Worm (Caenorhabditis elegans) whole organism, L4/young adult: ENCODE results near the gene glo-3.

ENCODE experiments used
- W03F9.2 ChIP-seq: fragments of 150-350 bp; optimal IDR thresholded peaks from 2 replicates; lab custom pipeline; 2014; ENCODE audit warnings: missing biosample characterization, missing genetic modification characterization
- him-1 ChIP-seq: sonication (generic microtip); optimal IDR thresholded peaks from 2 replicates; lab custom pipeline; 2016; ENCODE audit warnings: missing genotype, missing genetic modification reagents, missing genetic modification characterization, missing compliant biosample characterization

DNA sequence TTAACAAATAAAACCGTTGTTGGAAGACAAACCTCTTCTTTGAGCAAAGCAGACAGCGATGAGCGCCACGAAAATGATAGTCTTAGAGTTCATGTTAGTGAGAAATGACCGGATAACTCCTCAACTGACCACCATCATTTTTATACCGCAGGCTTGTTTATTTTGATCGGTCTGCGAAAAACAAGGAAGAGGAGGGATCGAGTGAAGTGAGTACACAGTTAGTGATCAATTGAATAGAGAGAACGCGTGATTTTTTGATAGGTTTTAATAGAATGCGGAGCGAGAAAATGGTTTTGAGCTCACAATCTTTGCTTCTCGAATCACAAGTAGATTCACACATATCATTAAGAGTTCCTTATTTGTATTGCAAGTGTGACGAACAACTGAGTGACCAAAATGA lies 12.2 kb upstream of the glo-3 start, which contains the start of gene F14F3.4:
- TF ChIP-seq him-1 (tag; lab: Kevin White, UChicago) = no peak
- TF ChIP-seq W03F9.2 (tag; lab: Kevin White, UChicago) = no peak
